Worm (Caenorhabditis elegans): ENCODE measurements around the gene T25F10.4.

ce11 chrV:6799564-6799963 is 37.3 kb upstream of the T25F10.4 start, which contains the start of gene dmsr-9:
- TF ChIP-seq nhr-76 (tag; optimal IDR thresholded peaks at IDR 0.05) (no peak), ceh-82 (tag; optimal IDR thresholded peaks at IDR 0.05) (no peak), fkh-10 (GFP tag; optimal IDR thresholded peaks at IDR 0.05) (no peak), lin-15B (tag; optimal IDR thresholded peaks at IDR 0.05) (no peak), unc-62 (GFP tag; optimal IDR thresholded peaks at IDR 0.05) (no peak)

All from whole organism, L3 larva.